Fruit fly (Drosophila melanogaster): ENCODE results near the gene CG2962.

The CG2962 gene

dm6 chrX:10209556-10210164 is 6.8 kb downstream of the CG2962 start:
- no peak for TF ChIP-seq D1 (tag; optimal IDR thresholded peaks at IDR 0.05)
- no peak for TF ChIP-seq CG34367 (tag; optimal IDR thresholded peaks at IDR 0.05)
- TF ChIP-seq CG4496 (GFP tag; IDR thresholded peaks at IDR 0.05): no peak
- TF ChIP-seq Pif1B (GFP tag; optimal IDR thresholded peaks at IDR 0.05): no peak
- no peak for TF ChIP-seq gl (tag; optimal IDR thresholded peaks at IDR 0.05)
- TF ChIP-seq Pif1A (GFP tag; optimal IDR thresholded peaks at IDR 0.05): no peak
- TF ChIP-seq CG15710 (tag; optimal IDR thresholded peaks at IDR 0.05): no peak
- peak; percentile 94 for TF ChIP-seq EcR (GFP tag; optimal IDR thresholded peaks at IDR 0.05)
- no peak for TF ChIP-seq fd96Ca (GFP tag; IDR thresholded peaks at IDR 0.05)
- peak; percentile 22 for TF ChIP-seq CG13204 (GFP tag; optimal IDR thresholded peaks at IDR 0.05)
- TF ChIP-seq Snoo (tag; optimal IDR thresholded peaks at IDR 0.05): no peak
- no peak for TF ChIP-seq CG12605 (GFP tag; IDR thresholded peaks at IDR 0.05)
- TF ChIP-seq CG8159 (tag; optimal IDR thresholded peaks at IDR 0.05): peak; percentile 12
- no peak for TF ChIP-seq Ets98B (GFP tag; IDR thresholded peaks at IDR 0.05)
- no peak for TF ChIP-seq CG9948 (tag; optimal IDR thresholded peaks at IDR 0.05)
- TF ChIP-seq rn (GFP tag; IDR thresholded peaks at IDR 0.05): no peak
- no peak for TF ChIP-seq CG8301 (tag; optimal IDR thresholded peaks at IDR 0.05)
- no peak for TF ChIP-seq CG10348 (GFP tag; IDR thresholded peaks at IDR 0.05)

dm6 chrX:10206086-10206485 is 10.4 kb downstream of the CG2962 start:
- TF ChIP-seq CG15710 (tag; optimal IDR thresholded peaks at IDR 0.05) (no peak), Pif1B (GFP tag; optimal IDR thresholded peaks at IDR 0.05) (no peak), CG17806 (tag; optimal IDR thresholded peaks at IDR 0.05) (no peak), CG12605 (GFP tag; IDR thresholded peaks at IDR 0.05) (no peak), Ets98B (GFP tag; IDR thresholded peaks at IDR 0.05) (no peak), CG13204 (GFP tag; optimal IDR thresholded peaks at IDR 0.05) (no peak), CG10348 (GFP tag; IDR thresholded peaks at IDR 0.05) (no peak), CG14655 (GFP tag; optimal IDR thresholded peaks at IDR 0.05) (no peak), CG34367 (tag; optimal IDR thresholded peaks at IDR 0.05) (no peak), CG4496 (GFP tag; IDR thresholded peaks at IDR 0.05) (no peak), Snoo (tag; optimal IDR thresholded peaks at IDR 0.05) (no peak), EcR (GFP tag; optimal IDR thresholded peaks at IDR 0.05) (no peak), gl (tag; optimal IDR thresholded peaks at IDR 0.05) (no peak), CG8159 (tag; optimal IDR thresholded peaks at IDR 0.05) (no peak)

dm6 chrX:10202595-10202994 is 13.8 kb downstream of the CG2962 start:
- TF ChIP-seq Ets98B (GFP tag; IDR thresholded peaks at IDR 0.05): no peak
- TF ChIP-seq CG13204 (GFP tag; optimal IDR thresholded peaks at IDR 0.05): peak; percentile 4
- TF ChIP-seq CG4496 (GFP tag; IDR thresholded peaks at IDR 0.05): peak; percentile 56; the same call in 2 of the 3 replicates
- peak; percentile 60 for TF ChIP-seq CG34367 (tag; optimal IDR thresholded peaks at IDR 0.05)
- TF ChIP-seq CG8301 (tag; optimal IDR thresholded peaks at IDR 0.05): peak; percentile 59
- TF ChIP-seq D1 (tag; optimal IDR thresholded peaks at IDR 0.05): no peak
- peak; percentile 69 for TF ChIP-seq CG9948 (tag; optimal IDR thresholded peaks at IDR 0.05)
- no peak for TF ChIP-seq CG32121 (GFP tag; IDR thresholded peaks at IDR 0.05)
- TF ChIP-seq fd96Ca (GFP tag; IDR thresholded peaks at IDR 0.05): peak; percentile 42; the same call in 1 of the 3 replicates
- TF ChIP-seq CG10348 (GFP tag; IDR thresholded peaks at IDR 0.05): no peak
- peak; percentile 67 for TF ChIP-seq CG14655 (GFP tag; optimal IDR thresholded peaks at IDR 0.05)
- TF ChIP-seq CG12605 (GFP tag; IDR thresholded peaks at IDR 0.05): no peak
- no peak for TF ChIP-seq rn (GFP tag; IDR thresholded peaks at IDR 0.05)
- no peak for TF ChIP-seq EcR (GFP tag; optimal IDR thresholded peaks at IDR 0.05)
- TF ChIP-seq Pif1A (GFP tag; optimal IDR thresholded peaks at IDR 0.05): peak; percentile 34
- peak; percentile 60 for TF ChIP-seq CG8159 (tag; optimal IDR thresholded peaks at IDR 0.05)
- no peak for TF ChIP-seq Snoo (tag; optimal IDR thresholded peaks at IDR 0.05)
- TF ChIP-seq CG15710 (tag; optimal IDR thresholded peaks at IDR 0.05): peak; percentile 47
- no peak for TF ChIP-seq gl (tag; optimal IDR thresholded peaks at IDR 0.05)
- peak; percentile 58 for TF ChIP-seq CG17806 (tag; optimal IDR thresholded peaks at IDR 0.05)
- peak; percentile 37 for TF ChIP-seq Pif1B (GFP tag; optimal IDR thresholded peaks at IDR 0.05)

- no peak for TF ChIP-seq gl (tag; optimal IDR thresholded peaks at IDR 0.05)
- no peak for TF ChIP-seq EcR (GFP tag; optimal IDR thresholded peaks at IDR 0.05)
- no peak for TF ChIP-seq Snoo (tag; optimal IDR thresholded peaks at IDR 0.05)
- peak; percentile 45 for TF ChIP-seq CG15710 (tag; optimal IDR thresholded peaks at IDR 0.05)
- TF ChIP-seq CG13204 (GFP tag; optimal IDR thresholded peaks at IDR 0.05): no peak
- TF ChIP-seq CG17806 (tag; optimal IDR thresholded peaks at IDR 0.05): no peak
- no peak for TF ChIP-seq CG9948 (tag; optimal IDR thresholded peaks at IDR 0.05)
- peak; percentile 4 for TF ChIP-seq CG34367 (tag; optimal IDR thresholded peaks at IDR 0.05)
- peak; percentile 61 for TF ChIP-seq CG32121 (GFP tag; IDR thresholded peaks at IDR 0.05)
- no peak for TF ChIP-seq D1 (tag; optimal IDR thresholded peaks at IDR 0.05)
- peak; percentile 43 for TF ChIP-seq CG14655 (GFP tag; optimal IDR thresholded peaks at IDR 0.05)
- peak; percentile 52 for TF ChIP-seq CG8159 (tag; optimal IDR thresholded peaks at IDR 0.05)
- TF ChIP-seq Pif1A (GFP tag; optimal IDR thresholded peaks at IDR 0.05): no peak
- peak; percentile 26 for TF ChIP-seq Pif1B (GFP tag; optimal IDR thresholded peaks at IDR 0.05)
- TF ChIP-seq CG10348 (GFP tag; IDR thresholded peaks at IDR 0.05): 0 out of 2 replicates have a peak, but pooled peaks have one; percentile 9
- TF ChIP-seq Ets98B (GFP tag; IDR thresholded peaks at IDR 0.05): peak; percentile 63; the same call in 1 of the 2 replicates
- TF ChIP-seq CG8301 (tag; optimal IDR thresholded peaks at IDR 0.05): peak; percentile 31
- TF ChIP-seq CG4496 (GFP tag; IDR thresholded peaks at IDR 0.05): peak; percentile 82
- TF ChIP-seq CG12605 (GFP tag; IDR thresholded peaks at IDR 0.05): 0 out of 2 replicates have a peak, but pooled peaks have one; percentile 34
- no peak for TF ChIP-seq rn (GFP tag; IDR thresholded peaks at IDR 0.05)
- peak; percentile 74; the same call in 2 of the 3 replicates for TF ChIP-seq fd96Ca (GFP tag; IDR thresholded peaks at IDR 0.05)
Observed at dm6 chrX:10184355-10185058, 31.9 kb downstream of the CG2962 start.

- TF ChIP-seq CG34367 (tag; optimal IDR thresholded peaks at IDR 0.05) (no peak), Pif1B (GFP tag; optimal IDR thresholded peaks at IDR 0.05) (no peak), CG8301 (tag; optimal IDR thresholded peaks at IDR 0.05) (no peak), CG32121 (GFP tag; IDR thresholded peaks at IDR 0.05) (no peak), CG13204 (GFP tag; optimal IDR thresholded peaks at IDR 0.05) (no peak), CG10348 (GFP tag; IDR thresholded peaks at IDR 0.05) (no peak), CG17806 (tag; optimal IDR thresholded peaks at IDR 0.05) (no peak), gl (tag; optimal IDR thresholded peaks at IDR 0.05) (no peak), CG12605 (GFP tag; IDR thresholded peaks at IDR 0.05) (no peak), CG15710 (tag; optimal IDR thresholded peaks at IDR 0.05) (no peak), D1 (tag; optimal IDR thresholded peaks at IDR 0.05) (no peak), CG9948 (tag; optimal IDR thresholded peaks at IDR 0.05) (no peak), Snoo (tag; optimal IDR thresholded peaks at IDR 0.05) (no peak)
Observed at dm6 chrX:10182867-10183266, 33.6 kb downstream of the CG2962 start.

Data from whole organism, pupa.